Fruit fly (Drosophila melanogaster) whole organism, pupa: ENCODE data around the gene CG42535.

ENCODE experiments used
- CG10348 ChIP-seq: fragments of 200-800 bp; sonication (Bioruptor generic); IDR thresholded peaks from 2 replicates; pipeline ENCODE4 v1.3.6; 2022; ENCODE audit warnings: missing biosample characterization, missing genetic modification characterization
- CG12605 ChIP-seq: fragments of 200-800 bp; sonication (Bioruptor generic); IDR thresholded peaks from 2 replicates; pipeline ENCODE4 v1.3.6; 2022; ENCODE audit warnings: missing biosample characterization, missing genetic modification characterization
- CG15710 ChIP-seq: fragments of 200-800 bp; sonication (Bioruptor generic); optimal IDR thresholded peaks from 2 replicates; lab custom pipeline; 2018; ENCODE audit warnings: missing biosample characterization, mild to moderate bottlenecking, missing genetic modification characterization, moderate library complexity
- CG17806 ChIP-seq: fragments of 200-800 bp; sonication (Bioruptor generic); optimal IDR thresholded peaks from 2 replicates; lab custom pipeline; 2018; ENCODE audit warnings: missing biosample characterization, mild to moderate bottlenecking, missing genetic modification characterization, moderate library complexity
- CG32121 ChIP-seq: fragments of 200-800 bp; sonication (Bioruptor generic); IDR thresholded peaks from 2 replicates; pipeline ENCODE4 v1.3.6; 2022; ENCODE audit warnings: missing biosample characterization, missing genetic modification characterization
- CG4496 ChIP-seq: fragments of 200-800 bp; sonication (Bioruptor generic); IDR thresholded peaks from 3 replicates; pipeline ENCODE4 v1.3.6; 2022; ENCODE audit warnings: missing biosample characterization, missing genetic modification characterization
- Snoo ChIP-seq: fragments of 200-800 bp; sonication (Bioruptor generic); optimal IDR thresholded peaks from 3 replicates; lab custom pipeline; 2017; ENCODE audit warnings: missing biosample characterization, mild to moderate bottlenecking, missing genetic modification characterization, inconsistent platforms

dm6 chr3L:10623476-10623875 is 7.3 kb downstream of the CG42535 start, which contains the start of gene CG42521:
- TF ChIP-seq CG4496 (GFP tag; lab: Robert Waterston, UW) (no peak), CG10348 (GFP tag; lab: Robert Waterston, UW) (no peak), CG17806 (tag; lab: Kevin White, UChicago) (no peak), Snoo (tag; lab: Kevin White, UChicago) (no peak), CG12605 (no peak), CG15710 (tag; lab: Kevin White, UChicago) (no peak), CG32121 (GFP tag; lab: Robert Waterston, UW) (no peak)
